Fruit fly (Drosophila melanogaster) whole organism, embryonic: ENCODE measurements around the gene pigs.

ENCODE experiments used
- CG10209 ChIP-seq: fragments of 200-800 bp; sonication (Bioruptor generic); optimal IDR thresholded peaks from 3 replicates; lab custom pipeline; 2017; ENCODE audit warnings: missing biosample characterization, mild to moderate bottlenecking, missing genetic modification characterization, missing genetic modification reagents
- CG10274 ChIP-seq: fragments of 200-800 bp; sonication (Bioruptor generic); optimal IDR thresholded peaks from 3 replicates; lab custom pipeline; 2017; ENCODE audit warnings: missing biosample characterization, mild to moderate bottlenecking, missing genetic modification characterization
- CG10654 ChIP-seq: fragments of 200-800 bp; sonication (Bioruptor generic); optimal IDR thresholded peaks from 2 replicates; lab custom pipeline; 2016; ENCODE audit warnings: missing biosample characterization, missing genetic modification characterization
- CG11695 ChIP-seq: fragments of 200-800 bp; sonication (Bioruptor generic); IDR thresholded peaks from 3 replicates; pipeline ENCODE4 v1.3.6; 2022; ENCODE audit warnings: missing biosample characterization, missing genetic modification characterization
- CG11723 ChIP-seq: fragments of 200-800 bp; sonication (Bioruptor generic); optimal IDR thresholded peaks from 2 replicates; lab custom pipeline; 2017; ENCODE audit warnings: missing biosample characterization, mild to moderate bottlenecking, missing genetic modification characterization
- CG12155 ChIP-seq: fragments of 200-800 bp; sonication (Bioruptor generic); optimal IDR thresholded peaks from 3 replicates; lab custom pipeline; 2016; ENCODE audit warnings: missing biosample characterization, missing genetic modification characterization
- CG13287 ChIP-seq: fragments of 200-800 bp; sonication (Bioruptor generic); IDR thresholded peaks from 2 replicates; pipeline ENCODE4 v1.3.6; 2022; ENCODE audit warnings: missing biosample characterization, missing genetic modification characterization; ENCODE audit not compliant: partially characterized antibody
- CG13624 ChIP-seq: fragments of 200-800 bp; sonication (Bioruptor generic); optimal IDR thresholded peaks from 2 replicates; lab custom pipeline; 2016; ENCODE audit warnings: missing biosample characterization, missing genetic modification characterization
- CG15269 ChIP-seq: fragments of 200-800 bp; sonication (Bioruptor generic); optimal IDR thresholded peaks from 2 replicates; lab custom pipeline; 2018; ENCODE audit warnings: missing biosample characterization, mild to moderate bottlenecking, missing genetic modification characterization, moderate library complexity
- CG16813 ChIP-seq: fragments of 200-800 bp; sonication (Bioruptor generic); IDR thresholded peaks from 3 replicates; pipeline ENCODE4 v1.3.6; 2022; ENCODE audit warnings: missing biosample characterization, missing genetic modification characterization; ENCODE audit not compliant: partially characterized antibody
- CG16815 ChIP-seq: fragments of 200-800 bp; sonication (Bioruptor generic); optimal IDR thresholded peaks from 3 replicates; lab custom pipeline; 2017; ENCODE audit warnings: missing biosample characterization, mild to moderate bottlenecking, missing genetic modification characterization
- CG17359 ChIP-seq: fragments of 200-800 bp; sonication (Bioruptor generic); optimal IDR thresholded peaks from 3 replicates; lab custom pipeline; 2018; ENCODE audit warnings: missing biosample characterization, mild to moderate bottlenecking, missing genetic modification characterization, moderate library complexity
- CG17912 ChIP-seq: fragments of 200-800 bp; sonication (Bioruptor generic); optimal IDR thresholded peaks from 2 replicates; lab custom pipeline; 2018; ENCODE audit warnings: missing biosample characterization, mild to moderate bottlenecking, missing genetic modification characterization
- CG31388 ChIP-seq: fragments of 200-800 bp; sonication (Bioruptor generic); optimal IDR thresholded peaks from 2 replicates; lab custom pipeline; 2016; ENCODE audit warnings: missing biosample characterization, missing genetic modification characterization
- CG34224 ChIP-seq: fragments of 200-800 bp; sonication (Bioruptor generic); IDR thresholded peaks from 3 replicates; pipeline ENCODE4 v1.3.6; 2022; ENCODE audit warnings: missing biosample characterization, missing genetic modification characterization; ENCODE audit not compliant: partially characterized antibody
- CG3838 ChIP-seq: fragments of 200-800 bp; sonication (Bioruptor generic); optimal IDR thresholded peaks from 3 replicates; lab custom pipeline; 2016; ENCODE audit warnings: missing biosample characterization, missing genetic modification characterization
- CG4854 ChIP-seq: fragments of 200-800 bp; sonication (Bioruptor generic); optimal IDR thresholded peaks from 2 replicates; lab custom pipeline; 2016; ENCODE audit warnings: missing biosample characterization, missing genetic modification characterization, inconsistent platforms
- Dfd ChIP-seq, 2 experiments: fragments of >200 bp; optimal IDR thresholded peaks; 2 replicates each; lab custom pipeline; 2017; ENCODE audit warnings: missing biosample characterization in 2 of 2, missing genetic modification characterization in 2 of 2
- Fer1 ChIP-seq: fragments of 200-800 bp; sonication (Bioruptor generic); optimal IDR thresholded peaks from 2 replicates; lab custom pipeline; 2017; ENCODE audit warnings: missing biosample characterization, mild to moderate bottlenecking, missing genetic modification characterization
- Gsc ChIP-seq: fragments of 200-800 bp; sonication (Bioruptor generic); IDR thresholded peaks from 2 replicates; pipeline ENCODE4 v1.3.6; 2022; ENCODE audit warnings: missing biosample characterization, missing genetic modification characterization
- Oaz ChIP-seq: fragments of 200-800 bp; sonication (Bioruptor generic); IDR thresholded peaks from 2 replicates; pipeline ENCODE4 v1.3.6; 2022; ENCODE audit warnings: missing biosample characterization, missing genetic modification characterization
- PHDP ChIP-seq: fragments of 200-800 bp; sonication (Bioruptor generic); optimal IDR thresholded peaks from 3 replicates; lab custom pipeline; 2018; ENCODE audit warnings: missing biosample characterization, mild to moderate bottlenecking, missing genetic modification characterization, moderate library complexity
- Ptx1 ChIP-seq: fragments of 200-800 bp; sonication (Bioruptor generic); IDR thresholded peaks from 2 replicates; pipeline ENCODE4 v1.3.6; 2022; ENCODE audit warnings: missing biosample characterization, missing genetic modification characterization
- Sin3A ChIP-seq: fragments of >200 bp; optimal IDR thresholded peaks from 2 replicates; lab custom pipeline; 2018
- Xbp1 ChIP-seq: fragments of 200-800 bp; sonication (Bioruptor generic); optimal IDR thresholded peaks from 3 replicates; lab custom pipeline; 2016; ENCODE audit warnings: missing biosample characterization, mild to moderate bottlenecking, missing genetic modification characterization
- ab ChIP-seq: fragments of 200-800 bp; sonication (Bioruptor generic); optimal IDR thresholded peaks from 2 replicates; lab custom pipeline; 2016; ENCODE audit warnings: missing biosample characterization, missing genetic modification characterization
- ci ChIP-seq: fragments of 200-800 bp; sonication (Bioruptor generic); IDR thresholded peaks from 3 replicates; pipeline ENCODE4 v1.3.6; 2022; ENCODE audit warnings: missing biosample characterization, missing genetic modification characterization
- fd64A ChIP-seq: fragments of 200-800 bp; sonication (Bioruptor generic); optimal IDR thresholded peaks from 3 replicates; lab custom pipeline; 2018; ENCODE audit warnings: missing biosample characterization, mild to moderate bottlenecking, missing genetic modification characterization
- fru ChIP-seq: fragments of >200 bp; optimal IDR thresholded peaks from 2 replicates; lab custom pipeline; 2017
- ftz-f1 ChIP-seq: fragments of 200-800 bp; sonication (Bioruptor generic); optimal IDR thresholded peaks from 2 replicates; lab custom pipeline; 2016; ENCODE audit warnings: missing biosample characterization, missing genetic modification characterization
- ham ChIP-seq: fragments of 200-800 bp; sonication (Bioruptor generic); IDR thresholded peaks from 2 replicates; pipeline ENCODE4 v1.3.6; 2022; ENCODE audit warnings: missing biosample characterization, missing genetic modification characterization
- her ChIP-seq: fragments of 200-800 bp; sonication (Bioruptor generic); optimal IDR thresholded peaks from 2 replicates; lab custom pipeline; 2016; ENCODE audit warnings: missing biosample characterization, missing genetic modification characterization
- hkb ChIP-seq, 2 experiments: fragments of 200-800 bp in 1 of 2; fragments of >200 bp in 1 of 2; sonication (Bioruptor generic) in 1 of 2; IDR thresholded peaks in 1 of 2; optimal IDR thresholded peaks in 1 of 2; 2 replicates each; pipeline versions ENCODE4 v1.3.6 to Lab custom; 2017 to 2022; ENCODE audit warnings: missing biosample characterization in 1 of 2, missing genetic modification characterization in 1 of 2
- ind ChIP-seq: fragments of 200-800 bp; sonication (Bioruptor generic); optimal IDR thresholded peaks from 3 replicates; lab custom pipeline; 2016; ENCODE audit warnings: missing biosample characterization, missing genetic modification characterization
- jigr1 ChIP-seq: fragments of 200-800 bp; sonication (Bioruptor generic); IDR thresholded peaks from 3 replicates; pipeline ENCODE4 v1.3.6; 2022; ENCODE audit warnings: missing biosample characterization, missing genetic modification characterization
- kay ChIP-seq: fragments of 200-800 bp; sonication (Bioruptor generic); optimal IDR thresholded peaks from 2 replicates; lab custom pipeline; 2016; ENCODE audit warnings: missing biosample characterization, missing genetic modification characterization
- mam ChIP-seq: fragments of 200-800 bp; sonication (Bioruptor generic); optimal IDR thresholded peaks from 3 replicates; lab custom pipeline; 2016; ENCODE audit warnings: missing biosample characterization, missing genetic modification characterization
- p53 ChIP-seq: fragments of 200-800 bp; sonication (Bioruptor generic); optimal IDR thresholded peaks from 2 replicates; lab custom pipeline; 2016; ENCODE audit warnings: missing biosample characterization, missing genetic modification characterization
- pum ChIP-seq: fragments of 200-800 bp; sonication (Bioruptor generic); optimal IDR thresholded peaks from 2 replicates; lab custom pipeline; 2016; ENCODE audit warnings: missing biosample characterization, missing genetic modification characterization
- pzg ChIP-seq: fragments of 200-800 bp; sonication (Bioruptor generic); optimal IDR thresholded peaks from 3 replicates; lab custom pipeline; 2018; ENCODE audit warnings: missing biosample characterization, mild to moderate bottlenecking, missing genetic modification characterization, moderate library complexity
- scrt ChIP-seq: fragments of 200-800 bp; sonication (Bioruptor generic); optimal IDR thresholded peaks from 2 replicates; lab custom pipeline; 2018; ENCODE audit warnings: missing biosample characterization, mild to moderate bottlenecking, missing genetic modification characterization, moderate library complexity
- sim ChIP-seq: fragments of 200-800 bp; sonication (Bioruptor generic); IDR thresholded peaks from 2 replicates; pipeline ENCODE4 v1.3.6; 2022; ENCODE audit warnings: missing biosample characterization, missing genetic modification characterization
- sob ChIP-seq: fragments of 200-800 bp; sonication (Bioruptor generic); IDR thresholded peaks from 2 replicates; pipeline ENCODE4 v1.3.6; 2022; ENCODE audit warnings: missing biosample characterization, missing genetic modification characterization
- ssp ChIP-seq: fragments of 200-800 bp; sonication (Bioruptor generic); IDR thresholded peaks from 2 replicates; pipeline ENCODE4 v1.3.6; 2022; ENCODE audit warnings: missing biosample characterization, missing genetic modification characterization
- tio ChIP-seq: fragments of 200-800 bp; sonication (Bioruptor generic); optimal IDR thresholded peaks from 2 replicates; lab custom pipeline; 2017; ENCODE audit warnings: missing biosample characterization, missing genetic modification characterization, inconsistent platforms
- tna ChIP-seq: fragments of 200-800 bp; sonication (Bioruptor generic); IDR thresholded peaks from 2 replicates; pipeline ENCODE4 v1.3.6; 2022; ENCODE audit warnings: missing biosample characterization, missing genetic modification characterization; ENCODE audit not compliant: partially characterized antibody
- toy ChIP-seq: fragments of 200-800 bp; sonication (Bioruptor generic); IDR thresholded peaks from 2 replicates; pipeline ENCODE4 v1.3.6; 2022; ENCODE audit warnings: missing biosample characterization, missing genetic modification characterization
- trem ChIP-seq: fragments of 200-800 bp; optimal IDR thresholded peaks from 3 replicates; lab custom pipeline; 2019; ENCODE audit warnings: missing biosample characterization, mild to moderate bottlenecking, missing genetic modification characterization, moderate library complexity
- vfl ChIP-seq: fragments of 200-800 bp; sonication (Bioruptor generic); optimal IDR thresholded peaks from 2 replicates; lab custom pipeline; 2016; ENCODE audit warnings: missing biosample characterization, missing genetic modification characterization

pigs gene

DNA sequence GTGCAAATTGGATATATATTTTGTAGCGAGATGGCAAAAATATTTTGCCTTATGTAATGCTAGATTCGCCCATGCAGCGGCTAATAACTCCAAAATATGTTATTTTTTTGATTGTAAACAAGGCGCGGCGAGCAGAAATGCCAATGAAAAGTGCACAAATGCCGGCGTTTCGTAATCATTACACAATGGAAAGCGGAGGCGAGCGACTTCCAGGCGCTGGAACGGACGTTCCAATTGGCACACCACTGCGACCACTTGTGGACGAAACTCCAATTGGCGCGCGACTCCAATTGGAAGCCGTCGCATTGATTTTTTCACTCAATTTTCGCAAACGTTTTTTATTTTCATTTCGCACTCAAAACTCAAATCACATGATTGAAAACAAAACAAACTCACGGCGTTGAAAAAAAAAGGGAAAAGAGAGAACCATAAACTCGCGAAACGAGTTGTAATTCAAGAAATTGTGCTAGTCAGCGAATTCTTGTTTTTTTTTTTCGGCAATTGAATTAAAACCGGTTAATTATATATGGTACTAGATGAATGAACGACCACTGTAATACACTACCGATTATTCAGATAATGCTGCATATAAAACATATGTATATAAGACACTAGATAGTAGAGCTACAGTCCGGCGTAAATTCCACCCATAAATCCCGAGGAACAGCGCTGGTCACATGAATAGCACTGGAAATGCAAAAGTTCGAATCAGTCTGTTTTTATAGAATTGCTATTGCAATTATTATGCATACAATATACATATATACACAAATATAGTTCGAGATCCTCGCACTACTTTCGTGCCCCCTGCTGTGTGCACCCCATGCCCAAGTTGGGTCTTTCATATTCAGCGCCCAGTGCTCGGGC is 79.0 kb downstream of the pigs start, which contains the start of gene ND-ASHI (continued):
- TF ChIP-seq ind (peak; percentile 95), CG12155 (peak; percentile 93), CG15269 (peak; percentile 95), CG17912 (GFP tag; lab: Kevin White, UChicago) (peak; percentile 69), tio (GFP tag; lab: Kevin White, UChicago) (no peak), Gsc (peak; percentile 84), CG3838 (peak; percentile 84), Ptx1 (GFP tag; lab: Robert Waterston, UW) (peak; percentile 94), fd64A (GFP tag; lab: Kevin White, UChicago) (peak; percentile 81), CG16813 (GFP tag; lab: Robert Waterston, UW) (no peak), ham (peak; percentile 88; the same call in 1 of the 2 replicates), CG10654 (GFP tag; lab: Kevin White, UChicago) (peak; percentile 87), ab (GFP tag; lab: Kevin White, UChicago) (peak; percentile 89), sob (peak; percentile 97), toy (GFP tag; lab: Robert Waterston, UW) (peak; percentile 94), p53 (GFP tag; lab: Kevin White, UChicago) (peak; percentile 48), CG16815 (GFP tag; lab: Kevin White, UChicago) (peak; percentile 90), mam (GFP tag; lab: Kevin White, UChicago) (peak; percentile 95), CG17359 (tag; lab: Kevin White, UChicago) (peak; percentile 95), CG10209 (GFP tag; lab: Kevin White, UChicago) (peak; percentile 92), hkb (optimal IDR thresholded peaks at IDR 0.05; lab: Kevin White, UChicago) (no peak), hkb (GFP tag; IDR thresholded peaks at IDR 0.05; lab: Robert Waterston, UW) (peak; percentile 97), Xbp1 (peak; percentile 94), CG11695 (peak; percentile 94), scrt (GFP tag; lab: Kevin White, UChicago) (peak; percentile 90), kay (GFP tag; lab: Kevin White, UChicago) (peak; percentile 88), ftz-f1 (peak; percentile 69), Fer1 (GFP tag; lab: Kevin White, UChicago) (peak; percentile 96), CG13287 (GFP tag; lab: Robert Waterston, UW) (no peak; the same call in 1 of the 2 replicates), CG34224 (GFP tag; lab: Robert Waterston, UW) (no peak), Oaz (GFP tag; lab: Robert Waterston, UW) (peak; percentile 92), CG13624 (peak; percentile 95), ssp (GFP tag; lab: Robert Waterston, UW) (peak; percentile 81), sim (GFP tag; lab: Robert Waterston, UW) (peak; percentile 77), her (GFP tag; lab: Kevin White, UChicago) (peak; percentile 84), CG11723 (GFP tag; lab: Kevin White, UChicago) (peak; percentile 90), Dfd (GFP tag; optimal IDR thresholded peaks at IDR 0.05; lab: Kevin White, UChicago) (no peak), pzg (GFP tag; lab: Kevin White, UChicago) (peak; percentile 35), PHDP (peak; percentile 95), Sin3A (no peak), fru (lab: Kevin White, UChicago) (no peak), trem (tag; lab: Kevin White, UChicago) (peak; percentile 70), CG31388 (GFP tag; lab: Kevin White, UChicago) (peak; percentile 79), CG10274 (peak; percentile 89), jigr1 (peak; percentile 81; the same call in 2 of the 3 replicates), ci (GFP tag; lab: Robert Waterston, UW) (peak; percentile 97), tna (GFP tag; lab: Robert Waterston, UW) (no peak), vfl (GFP tag; lab: Kevin White, UChicago) (peak; percentile 93), CG4854 (GFP tag; lab: Kevin White, UChicago) (peak; percentile 93), pum (peak; percentile 80)
